Fruit fly (Drosophila melanogaster) whole organism, embryonic: Measurements from ENCODE around the gene Mst98Cb.
A peak's percentile ranks its signal among the peaks of the same experiment; 100 is the strongest.

Experiments
- B-H1 ChIP-seq: fragments of 200-800 bp; sonication (Bioruptor generic); IDR thresholded peaks from 3 replicates; pipeline ENCODE4 v1.3.6; 2022; ENCODE audit warnings: missing biosample characterization, missing genetic modification characterization
- CG10147 ChIP-seq: fragments of 200-800 bp; sonication (Bioruptor generic); optimal IDR thresholded peaks from 2 replicates; lab custom pipeline; 2019; ENCODE audit warnings: missing biosample characterization, mild to moderate bottlenecking, missing genetic modification characterization, moderate library complexity
- CG10321 ChIP-seq: fragments of 200-800 bp; sonication (Bioruptor generic); IDR thresholded peaks from 2 replicates; pipeline ENCODE4 v1.3.6; 2022; ENCODE audit warnings: missing biosample characterization, missing genetic modification characterization
- CG10543 ChIP-seq: fragments of 200-800 bp; sonication (Bioruptor generic); optimal IDR thresholded peaks from 3 replicates; lab custom pipeline; 2017; ENCODE audit warnings: missing biosample characterization, mild to moderate bottlenecking, missing genetic modification characterization, moderate library complexity
- CG10654 ChIP-seq: fragments of 200-800 bp; sonication (Bioruptor generic); optimal IDR thresholded peaks from 2 replicates; lab custom pipeline; 2016; ENCODE audit warnings: missing biosample characterization, missing genetic modification characterization
- CG10959 ChIP-seq: fragments of 200-800 bp; sonication (Bioruptor generic); IDR thresholded peaks from 2 replicates; pipeline ENCODE4 v1.3.6; 2022; ENCODE audit warnings: missing biosample characterization, missing genetic modification characterization
- CG11695 ChIP-seq: fragments of 200-800 bp; sonication (Bioruptor generic); IDR thresholded peaks from 3 replicates; pipeline ENCODE4 v1.3.6; 2022; ENCODE audit warnings: missing biosample characterization, missing genetic modification characterization
- CG12236 ChIP-seq: fragments of 200-800 bp; sonication (Bioruptor generic); optimal IDR thresholded peaks from 2 replicates; lab custom pipeline; 2016; ENCODE audit warnings: missing biosample characterization, missing genetic modification characterization
- CG12744 ChIP-seq: fragments of 200-800 bp; sonication (Bioruptor generic); optimal IDR thresholded peaks from 2 replicates; lab custom pipeline; 2016; ENCODE audit warnings: missing biosample characterization, missing genetic modification characterization
- CG13287 ChIP-seq: fragments of 200-800 bp; sonication (Bioruptor generic); IDR thresholded peaks from 2 replicates; pipeline ENCODE4 v1.3.6; 2022; ENCODE audit warnings: missing biosample characterization, missing genetic modification characterization; ENCODE audit not compliant: partially characterized antibody
- CG13424 ChIP-seq: fragments of 200-800 bp; sonication (Bioruptor generic); optimal IDR thresholded peaks from 2 replicates; lab custom pipeline; 2019; ENCODE audit warnings: missing biosample characterization, mild to moderate bottlenecking, missing genetic modification characterization, moderate library complexity
- CG14014 ChIP-seq: fragments of 200-800 bp; sonication (Bioruptor generic); IDR thresholded peaks from 2 replicates; pipeline ENCODE4 v1.3.6; 2022; ENCODE audit warnings: missing biosample characterization, missing genetic modification characterization
- CG1529 ChIP-seq: fragments of 200-800 bp; sonication (Bioruptor generic); optimal IDR thresholded peaks from 3 replicates; lab custom pipeline; 2018; ENCODE audit warnings: missing biosample characterization, missing genetic modification characterization
- CG1603 ChIP-seq: fragments of 200-800 bp; sonication (Bioruptor generic); optimal IDR thresholded peaks from 2 replicates; lab custom pipeline; 2019; ENCODE audit warnings: missing biosample characterization, mild to moderate bottlenecking, missing genetic modification characterization, moderate library complexity
- CG17802 ChIP-seq: fragments of 200-800 bp; sonication (Bioruptor generic); optimal IDR thresholded peaks from 2 replicates; lab custom pipeline; 2018; ENCODE audit warnings: missing biosample characterization, mild to moderate bottlenecking, missing genetic modification characterization, moderate library complexity
- CG1832 ChIP-seq: fragments of 200-800 bp; sonication (Bioruptor generic); optimal IDR thresholded peaks from 2 replicates; lab custom pipeline; 2017; ENCODE audit warnings: missing biosample characterization, mild to moderate bottlenecking, missing genetic modification characterization, inconsistent platforms
- CG18476 ChIP-seq: fragments of 200-800 bp; sonication (Bioruptor generic); optimal IDR thresholded peaks from 2 replicates; lab custom pipeline; 2016; ENCODE audit warnings: missing biosample characterization, mild to moderate bottlenecking, missing genetic modification characterization
- CG18764 ChIP-seq: fragments of 200-800 bp; sonication (Bioruptor generic); optimal IDR thresholded peaks from 3 replicates; lab custom pipeline; 2016; ENCODE audit warnings: missing biosample characterization, missing genetic modification characterization
- CG2202 ChIP-seq: fragments of 200-800 bp; sonication (Bioruptor generic); optimal IDR thresholded peaks from 2 replicates; lab custom pipeline; 2018; ENCODE audit warnings: missing biosample characterization, mild to moderate bottlenecking, missing genetic modification characterization
- CG2889 ChIP-seq: fragments of 200-800 bp; sonication (Bioruptor generic); IDR thresholded peaks from 3 replicates; pipeline ENCODE4 v1.3.6; 2022; ENCODE audit warnings: missing biosample characterization, missing genetic modification characterization
- CG3407 ChIP-seq: fragments of 200-800 bp; sonication (Bioruptor generic); optimal IDR thresholded peaks from 2 replicates; lab custom pipeline; 2018; ENCODE audit warnings: missing biosample characterization, mild to moderate bottlenecking, missing genetic modification characterization
- CG8924 ChIP-seq: fragments of 200-800 bp; optimal IDR thresholded peaks from 3 replicates; lab custom pipeline; 2019; ENCODE audit warnings: missing biosample characterization, mild to moderate bottlenecking, missing genetic modification characterization, moderate library complexity
- Eip74EF ChIP-seq, 2 experiments: fragments of 200-800 bp in 1 of 2; fragments of >200 bp in 1 of 2; sonication (Bioruptor generic) in 1 of 2; optimal IDR thresholded peaks; 2 replicates each; lab custom pipeline; 2017 to 2019; ENCODE audit warnings: missing biosample characterization in 2 of 2, missing genetic modification characterization in 2 of 2, mild to moderate bottlenecking in 1 of 2, moderate library complexity in 1 of 2
- Fer1 ChIP-seq: fragments of 200-800 bp; sonication (Bioruptor generic); optimal IDR thresholded peaks from 2 replicates; lab custom pipeline; 2017; ENCODE audit warnings: missing biosample characterization, mild to moderate bottlenecking, missing genetic modification characterization
- Fer3 ChIP-seq: fragments of 200-800 bp; sonication (Bioruptor generic); optimal IDR thresholded peaks from 2 replicates; lab custom pipeline; 2018; ENCODE audit warnings: missing biosample characterization, mild to moderate bottlenecking, missing genetic modification characterization, moderate library complexity
- Gsc ChIP-seq: fragments of 200-800 bp; sonication (Bioruptor generic); IDR thresholded peaks from 2 replicates; pipeline ENCODE4 v1.3.6; 2022; ENCODE audit warnings: missing biosample characterization, missing genetic modification characterization
- H15 ChIP-seq: fragments of 200-800 bp; sonication (Bioruptor generic); IDR thresholded peaks from 3 replicates; pipeline ENCODE4 v1.3.6; 2022; ENCODE audit warnings: missing biosample characterization, missing genetic modification characterization
- Hsf ChIP-seq: fragments of 200-800 bp; sonication (Bioruptor generic); optimal IDR thresholded peaks from 3 replicates; lab custom pipeline; 2016; ENCODE audit warnings: missing biosample characterization, missing genetic modification characterization
- Max ChIP-seq: fragments of 200-800 bp; sonication (Bioruptor generic); optimal IDR thresholded peaks from 2 replicates; lab custom pipeline; 2016; ENCODE audit warnings: missing biosample characterization, mild to moderate bottlenecking, missing genetic modification characterization
- Med ChIP-seq: fragments of 200-800 bp; sonication (Bioruptor generic); peaks from one replicate; lab custom pipeline; 2016; ENCODE audit warnings: missing biosample characterization, missing genetic modification characterization, mild to moderate bottlenecking, inconsistent platforms, moderate library complexity
- Myb ChIP-seq: fragments of 200-800 bp; sonication (Bioruptor generic); optimal IDR thresholded peaks from 2 replicates; lab custom pipeline; 2016; ENCODE audit warnings: missing biosample characterization, missing genetic modification characterization
- Rx ChIP-seq: fragments of 200-800 bp; sonication (Bioruptor generic); IDR thresholded peaks from 2 replicates; pipeline ENCODE4 v1.3.6; 2022; ENCODE audit warnings: missing biosample characterization, missing genetic modification characterization
- Sry-δ ChIP-seq: fragments of 200-800 bp; sonication (Bioruptor generic); optimal IDR thresholded peaks from 2 replicates; lab custom pipeline; 2016; ENCODE audit warnings: missing biosample characterization, missing genetic modification characterization
- ato ChIP-seq: fragments of 200-800 bp; sonication (Bioruptor generic); IDR thresholded peaks from 2 replicates; pipeline ENCODE4 v1.3.6; 2022; ENCODE audit warnings: missing biosample characterization, missing genetic modification characterization; ENCODE audit not compliant: partially characterized antibody
- ci ChIP-seq: fragments of 200-800 bp; sonication (Bioruptor generic); IDR thresholded peaks from 3 replicates; pipeline ENCODE4 v1.3.6; 2022; ENCODE audit warnings: missing biosample characterization, missing genetic modification characterization
- fd102C ChIP-seq: fragments of 200-800 bp; sonication (Bioruptor generic); optimal IDR thresholded peaks from 2 replicates; lab custom pipeline; 2018; ENCODE audit warnings: missing biosample characterization, mild to moderate bottlenecking, missing genetic modification characterization, moderate library complexity
- hkb ChIP-seq, 2 experiments: fragments of 200-800 bp in 1 of 2; fragments of >200 bp in 1 of 2; sonication (Bioruptor generic) in 1 of 2; IDR thresholded peaks in 1 of 2; optimal IDR thresholded peaks in 1 of 2; 2 replicates each; pipeline versions ENCODE4 v1.3.6 to Lab custom; 2017 to 2022; ENCODE audit warnings: missing biosample characterization in 1 of 2, missing genetic modification characterization in 1 of 2
- lov ChIP-seq, 2 experiments: fragments of 200-800 bp in 1 of 2; fragments of >200 bp in 1 of 2; sonication (Bioruptor generic) in 1 of 2; IDR thresholded peaks in 1 of 2; optimal IDR thresholded peaks in 1 of 2; 2 replicates in 1 of 2; 3 replicates in 1 of 2; pipeline versions ENCODE4 v1.3.6 to Lab custom; 2017 to 2022; ENCODE audit warnings: missing biosample characterization in 1 of 2, missing genetic modification characterization in 1 of 2
- maf-S ChIP-seq: fragments of 200-800 bp; sonication (Bioruptor generic); optimal IDR thresholded peaks from 2 replicates; lab custom pipeline; 2016; ENCODE audit warnings: missing biosample characterization, missing genetic modification characterization
- nerfin-2 ChIP-seq: fragments of 200-800 bp; sonication (Bioruptor generic); IDR thresholded peaks from 2 replicates; pipeline ENCODE4 v1.3.6; 2022; ENCODE audit warnings: missing biosample characterization, missing genetic modification characterization; ENCODE audit not compliant: partially characterized antibody
- pb ChIP-seq: fragments of 200-800 bp; sonication (Bioruptor generic); optimal IDR thresholded peaks from 3 replicates; lab custom pipeline; 2016; ENCODE audit warnings: missing biosample characterization, missing genetic modification characterization
- pfk ChIP-seq: fragments of 200-800 bp; sonication (Bioruptor generic); optimal IDR thresholded peaks from 2 replicates; lab custom pipeline; 2018; ENCODE audit warnings: missing biosample characterization, mild to moderate bottlenecking, missing genetic modification characterization, moderate library complexity
- pnt ChIP-seq: fragments of 200-800 bp; sonication (Bioruptor generic); optimal IDR thresholded peaks from 3 replicates; lab custom pipeline; 2016; ENCODE audit warnings: missing biosample characterization, missing genetic modification characterization
- sima ChIP-seq: fragments of 200-800 bp; sonication (Bioruptor generic); optimal IDR thresholded peaks from 2 replicates; lab custom pipeline; 2016; ENCODE audit warnings: missing biosample characterization, missing genetic modification characterization
- slp2 ChIP-seq: fragments of 200-800 bp; sonication (Bioruptor generic); optimal IDR thresholded peaks from 2 replicates; lab custom pipeline; 2016; ENCODE audit warnings: missing biosample characterization, missing genetic modification characterization
- wor ChIP-seq: fragments of 200-800 bp; sonication (Bioruptor generic); IDR thresholded peaks from 2 replicates; pipeline ENCODE4 v1.3.6; 2022; ENCODE audit warnings: missing biosample characterization, missing genetic modification characterization
- yki ChIP-seq: fragments of >200 bp; optimal IDR thresholded peaks from 3 replicates; lab custom pipeline; 2018
- zfh1 ChIP-seq: fragments of 200-800 bp; sonication (Bioruptor generic); IDR thresholded peaks from 3 replicates; pipeline ENCODE4 v1.3.6; 2022; ENCODE audit warnings: missing biosample characterization, missing genetic modification characterization

Mst98Cb gene

DNA sequence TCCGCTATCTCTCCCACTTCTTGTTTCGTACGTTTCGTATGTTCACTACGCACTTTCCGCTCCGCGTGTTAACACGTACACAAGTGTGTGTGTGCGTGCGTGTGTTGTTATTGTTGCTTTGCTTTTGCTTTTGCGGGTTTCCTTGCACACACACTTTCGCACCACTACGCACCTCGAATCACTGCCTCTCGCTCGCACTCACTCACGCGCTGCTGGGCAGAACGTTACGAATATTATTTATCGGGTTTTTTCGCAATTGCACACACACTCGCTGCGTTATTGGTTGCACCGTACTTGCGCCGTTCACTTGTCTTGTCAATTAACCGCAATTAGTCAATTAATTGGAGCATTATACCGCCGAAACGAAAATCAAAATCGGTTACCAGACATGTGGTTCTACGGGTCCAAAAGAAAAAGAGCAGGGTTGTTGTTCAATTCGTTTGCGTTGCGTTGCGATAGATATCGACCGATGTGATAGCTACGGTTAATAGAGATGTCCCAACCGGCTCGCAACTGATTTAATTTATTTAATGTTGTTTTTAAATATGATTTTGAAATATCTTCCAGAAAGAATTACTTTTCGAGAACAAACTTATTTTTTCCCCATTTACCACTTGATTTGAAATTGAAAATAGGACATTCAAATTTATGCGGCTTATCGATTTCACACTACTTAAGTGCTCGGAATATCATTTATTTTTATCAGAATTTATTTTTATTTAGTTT lies 43.6 kb downstream of the Mst98Cb start, which contains the start of gene larp (continued):
- TF ChIP-seq CG11695 (GFP tag; lab: Robert Waterston, UW) (peak; percentile 50; the same call in 1 of the 3 replicates), CG18764 (peak; percentile 37), sima (no peak), CG2889 (GFP tag; lab: Robert Waterston, UW) (peak; percentile 53; the same call in 1 of the 3 replicates), pnt (peak; percentile 18), Rx (GFP tag; lab: Robert Waterston, UW) (peak; percentile 55; the same call in 1 of the 2 replicates), Med (GFP tag; lab: Kevin White, UChicago) (peak; percentile 94), Fer3 (tag; lab: Kevin White, UChicago) (peak; percentile 63), CG10543 (GFP tag; lab: Kevin White, UChicago) (peak; percentile 45), CG1603 (tag; lab: Kevin White, UChicago) (peak; percentile 76), lov (optimal IDR thresholded peaks at IDR 0.05; lab: Kevin White, UChicago) (no peak), lov (GFP tag; IDR thresholded peaks at IDR 0.05; lab: Robert Waterston, UW) (0 out of 3 replicates have a peak, but pooled peaks have one; percentile 28), CG10959 (GFP tag; lab: Robert Waterston, UW) (no peak; the same call in 1 of the 2 replicates), CG14014 (GFP tag; lab: Robert Waterston, UW) (peak; percentile 80), fd102C (GFP tag; lab: Kevin White, UChicago) (no peak), B-H1 (GFP tag; lab: Robert Waterston, UW) (peak; percentile 68), zfh1 (GFP tag; lab: Robert Waterston, UW) (peak; percentile 73; the same call in 2 of the 3 replicates), CG10321 (GFP tag; lab: Robert Waterston, UW) (no peak; the same call in 1 of the 2 replicates), Fer1 (GFP tag; lab: Kevin White, UChicago) (peak; percentile 5), CG13424 (tag; lab: Kevin White, UChicago) (peak; percentile 71), CG12744 (GFP tag; lab: Kevin White, UChicago) (peak; percentile 40), CG10654 (GFP tag; lab: Kevin White, UChicago) (peak; percentile 57), Max (GFP tag; lab: Kevin White, UChicago) (peak; percentile 71), CG3407 (GFP tag; lab: Kevin White, UChicago) (peak; percentile 23), Myb (GFP tag; lab: Kevin White, UChicago) (peak; percentile 51), Sry-δ (peak; percentile 92), H15 (peak; percentile 64), CG1529 (GFP tag; lab: Kevin White, UChicago) (no peak), ci (peak; percentile 69; the same call in 2 of the 3 replicates), Eip74EF (GFP tag; optimal IDR thresholded peaks at IDR 0.05; lab: Kevin White, UChicago) (no peak), CG10147 (GFP tag; lab: Kevin White, UChicago) (no peak), ato (GFP tag; lab: Robert Waterston, UW) (peak; percentile 83), CG2202 (tag; lab: Kevin White, UChicago) (peak; percentile 12), wor (GFP tag; lab: Robert Waterston, UW) (peak; percentile 54; the same call in 1 of the 2 replicates), nerfin-2 (GFP tag; lab: Robert Waterston, UW) (peak; percentile 91), pfk (no peak), maf-S (GFP tag; lab: Kevin White, UChicago) (peak; percentile 46), CG17802 (tag; lab: Kevin White, UChicago) (peak; percentile 50), CG1832 (GFP tag; lab: Kevin White, UChicago) (peak; percentile 80), slp2 (GFP tag; lab: Kevin White, UChicago) (peak; percentile 18), pb (no peak), CG12236 (peak; percentile 13), CG8924 (tag; lab: Kevin White, UChicago) (peak; percentile 48), Hsf (GFP tag; lab: Kevin White, UChicago) (peak; percentile 76), CG13287 (peak; percentile 92), yki (lab: Kevin White, UChicago) (no peak), Gsc (no peak), hkb (optimal IDR thresholded peaks at IDR 0.05; lab: Kevin White, UChicago) (no peak), hkb (GFP tag; IDR thresholded peaks at IDR 0.05; lab: Robert Waterston, UW) (peak; percentile 65), CG18476 (GFP tag; lab: Kevin White, UChicago) (peak; percentile 36)
